Fruit fly (Drosophila melanogaster) whole organism, larva: ENCODE results near the gene CG15771.

ENCODE experiments used
- noc ChIP-seq: fragments of 200-800 bp; sonication (Bioruptor generic); optimal IDR thresholded peaks from 3 replicates; lab custom pipeline; 2019; ENCODE audit warnings: missing biosample characterization, mild to moderate bottlenecking, missing genetic modification characterization, moderate library complexity

Gene CG15771

dm6 chrX:5741625-5742024 lies 13.7 kb upstream of the CG15771 start:
- no peak for TF ChIP-seq noc (tag; lab: Kevin White, UChicago)

- no peak for TF ChIP-seq noc (tag; lab: Kevin White, UChicago)
Measured at dm6 chrX:5744277-5744846, 11.0 kb upstream of the CG15771 start.

DNA sequence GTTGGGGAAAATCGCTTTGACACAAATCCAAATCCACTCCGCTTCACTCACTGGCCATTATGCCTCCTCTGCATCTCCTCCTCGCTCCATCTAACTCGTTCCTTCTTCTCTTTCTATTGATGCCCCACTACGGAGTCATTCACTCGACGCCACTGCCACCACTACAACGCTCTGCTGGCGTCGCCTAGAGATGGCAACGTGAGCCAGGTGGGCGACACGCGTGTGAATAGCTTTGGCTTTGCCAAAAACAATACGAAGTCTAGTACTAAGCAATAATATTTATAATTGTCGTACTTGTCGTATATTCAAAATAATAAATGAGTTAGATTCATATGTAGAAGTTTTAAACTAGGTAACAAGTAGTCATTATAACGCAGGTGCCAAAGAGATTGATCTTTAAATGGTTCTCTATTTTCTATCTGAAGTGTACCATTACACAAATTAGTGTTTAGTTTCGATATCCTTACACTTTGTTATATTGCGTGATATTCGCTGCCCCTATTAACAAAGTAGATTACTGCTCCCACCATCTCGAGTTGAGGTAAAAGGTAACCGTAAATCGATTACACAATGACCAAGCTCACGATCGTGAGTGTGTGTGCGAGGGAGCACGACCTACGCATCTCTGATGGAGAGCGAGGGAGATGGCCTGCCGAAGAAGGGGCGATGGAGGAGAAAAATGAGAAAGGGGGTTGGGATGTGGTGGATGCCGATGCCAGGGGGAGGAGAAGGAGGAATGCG lies 10.2 kb upstream of the CG15771 start:
- TF ChIP-seq noc (tag; lab: Kevin White, UChicago): peak; percentile 16

dm6 chrX:5745840-5746815 lies 9.2 kb upstream of the CG15771 start:
- peak; percentile 75 for TF ChIP-seq noc (tag; lab: Kevin White, UChicago)

DNA sequence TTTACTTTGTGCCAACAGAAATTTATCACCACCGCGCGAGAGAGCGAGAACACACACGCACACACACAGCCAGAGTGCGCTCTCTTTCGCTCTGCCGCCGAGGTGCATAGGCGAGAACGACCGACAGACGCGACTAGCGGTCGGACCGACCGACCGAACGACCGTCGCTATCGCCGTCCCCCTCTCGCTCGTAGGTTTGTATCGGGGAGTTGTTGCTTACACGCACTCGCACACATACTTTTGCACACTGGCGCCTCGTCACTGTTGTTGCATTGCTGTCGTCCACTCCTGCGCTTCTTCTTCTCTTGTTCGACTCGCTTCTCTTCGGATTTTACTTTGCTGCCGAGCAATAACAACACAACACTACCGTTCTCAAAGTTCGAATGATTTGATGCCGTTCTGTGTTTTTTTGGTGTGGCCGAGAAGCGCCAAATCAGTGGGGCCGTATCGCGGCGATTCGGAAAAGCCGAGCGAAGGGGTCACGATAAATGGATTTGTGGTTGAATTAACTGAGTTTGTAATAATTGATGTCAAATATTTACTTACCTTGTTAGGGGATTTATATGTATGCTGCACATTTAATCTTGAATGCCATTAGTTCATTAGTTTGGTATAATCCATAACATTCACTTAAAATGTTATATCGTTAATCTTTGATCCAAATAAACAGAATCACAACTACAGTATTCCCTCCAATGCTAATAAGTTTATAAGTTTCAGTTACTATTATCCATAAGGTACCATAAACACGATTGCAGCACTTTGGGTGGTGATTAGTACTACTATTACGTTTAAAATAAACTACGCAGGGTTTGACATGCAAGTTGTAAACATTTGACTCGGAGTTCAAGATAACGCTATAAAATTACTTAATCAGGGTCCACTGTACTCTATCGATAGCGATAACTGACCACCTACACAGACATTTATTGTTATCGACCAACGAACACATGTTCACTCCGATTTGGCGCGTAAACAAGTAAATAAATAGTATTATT lies 8.2 kb upstream of the CG15771 start, which contains the start of the genes IntS6 and Rtel1:
Gene IntS6, minus strand, starts transcription at position 391 of the 998 bp plus-strand sequence.
Gene Rtel1, plus strand, starts transcription at position 884 of the 998 bp plus-strand sequence.
- TF ChIP-seq noc (tag; lab: Kevin White, UChicago): peak; percentile 88

DNA sequence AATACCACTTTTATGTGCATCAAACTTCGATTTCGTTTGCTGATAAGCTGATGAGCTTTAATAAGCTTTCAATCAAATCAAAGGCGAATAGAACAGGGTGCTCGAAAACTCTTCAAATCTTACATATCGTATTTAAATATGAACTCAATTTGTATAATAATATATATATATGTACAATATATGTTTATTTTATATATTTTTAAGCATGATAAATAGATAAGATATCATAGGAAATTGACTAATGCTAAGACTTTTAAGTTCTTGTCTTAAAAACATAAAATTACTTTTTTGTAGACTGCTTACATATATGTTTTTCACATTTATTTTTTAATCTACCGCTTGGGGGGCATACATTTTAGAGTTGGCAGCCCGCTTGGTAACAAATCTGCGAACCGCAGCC lies 3.4 kb upstream of the CG15771 start, which contains the start of gene CG15772:
Gene CG15772, plus strand, starts transcription at position 301 of the 400 bp plus-strand sequence.
- TF ChIP-seq noc (tag; lab: Kevin White, UChicago): no peak

dm6 chrX:5752838-5753237 lies 2.5 kb upstream of the CG15771 start:
- TF ChIP-seq noc (tag; lab: Kevin White, UChicago): no peak

dm6 chrX:5756146-5756545 lies 772 bp downstream of the CG15771 start:
- TF ChIP-seq noc (tag; lab: Kevin White, UChicago): no peak

dm6 chrX:5763443-5764000 lies 8.1 kb downstream of the CG15771 start:
- no peak for TF ChIP-seq noc (tag; lab: Kevin White, UChicago)

DNA sequence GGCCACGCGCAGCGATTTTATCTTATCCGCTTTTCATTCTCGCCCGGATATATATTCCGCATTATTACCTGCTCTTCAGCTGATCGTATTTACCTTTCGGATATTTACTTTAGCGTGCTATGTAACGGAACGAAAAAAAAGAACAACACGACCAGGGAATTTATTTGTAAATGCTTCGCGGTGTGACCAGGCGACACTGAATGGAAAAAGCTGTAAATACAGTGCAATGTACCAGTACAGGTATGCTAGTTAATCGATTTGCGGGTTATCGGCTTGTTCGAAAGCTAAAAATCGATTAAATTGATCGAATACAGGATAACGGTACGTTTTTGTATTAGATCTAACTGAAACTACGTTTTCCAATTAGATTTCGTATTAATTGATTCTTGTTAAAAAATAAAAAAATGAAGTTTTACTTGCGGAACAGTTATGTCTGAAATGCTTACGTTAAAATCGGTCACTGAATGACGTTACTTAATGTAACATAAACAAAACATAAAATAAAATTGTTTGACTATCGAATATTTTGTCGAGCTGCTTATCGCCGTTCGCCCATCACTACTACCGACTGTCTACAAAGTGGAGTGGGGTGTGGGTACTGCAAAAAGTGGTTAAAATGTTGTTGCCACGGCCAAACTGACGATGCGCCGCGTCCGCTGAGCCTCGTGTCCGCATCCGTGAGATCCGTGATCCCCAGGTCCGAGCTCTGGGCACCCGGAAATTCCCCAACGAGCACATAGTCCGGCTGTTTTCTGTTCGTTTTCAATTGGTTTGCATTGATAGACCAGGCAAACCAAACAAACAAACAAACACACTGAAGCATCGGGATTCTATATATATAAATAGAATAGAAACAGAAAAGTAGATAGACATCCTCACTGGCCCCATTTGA lies 8.9 kb downstream of the CG15771 start, which contains the start of the genes MAPk-Ak2 and CG42699:
Gene MAPk-Ak2, minus strand, starts transcription at position 203 of the 892 bp plus-strand sequence.
Gene CG42699, plus strand, starts transcription at position 553 of the 892 bp plus-strand sequence.
- peak; percentile 46 for TF ChIP-seq noc (tag; lab: Kevin White, UChicago)

DNA sequence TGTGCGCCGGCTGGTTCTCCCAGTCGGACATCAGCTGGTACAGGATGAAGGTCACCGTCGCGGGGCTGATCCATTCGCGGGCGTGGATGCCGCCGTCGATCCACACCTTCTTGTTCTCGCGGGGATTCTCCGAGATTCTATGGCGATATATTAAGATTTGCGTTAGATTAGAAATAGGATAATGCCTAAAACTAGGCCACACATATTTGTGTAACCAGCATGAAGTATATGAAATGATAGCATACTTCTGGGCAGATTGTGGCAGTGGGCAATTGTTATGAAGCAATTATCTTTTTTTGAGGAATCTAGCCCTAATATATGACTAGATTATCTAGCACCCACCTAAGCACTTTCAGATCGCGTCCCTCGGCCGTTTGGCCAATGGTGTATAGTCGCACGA lies 11.4 kb downstream of the CG15771 start:
- TF ChIP-seq noc (tag; lab: Kevin White, UChicago): no peak

dm6 chrX:5768602-5769251 lies 13.4 kb downstream of the CG15771 start:
- TF ChIP-seq noc (tag; lab: Kevin White, UChicago): no peak
